Worm (Caenorhabditis elegans) whole organism, L1 larva: Measurements from ENCODE around the gene T16G12.7.

Experiments used
- ceh-8 ChIP-seq: fragments of 200-800 bp; sonication (Bioruptor generic); optimal IDR thresholded peaks from 2 replicates; lab custom pipeline; 2018; ENCODE audit warnings: mild to moderate bottlenecking, missing genetic modification characterization, moderate library complexity, missing compliant biosample characterization
- ceh-82 ChIP-seq, 3 experiments: fragments of 150-350 bp in 1 of 3; sonication (generic microtip) in 2 of 3; optimal IDR thresholded peaks; 2 replicates each; lab custom pipeline; 2014 to 2017; ENCODE audit warnings: missing biosample characterization in 3 of 3, missing genetic modification characterization in 3 of 3
- dsc-1 ChIP-seq: sonication (generic microtip); optimal IDR thresholded peaks from 2 replicates; lab custom pipeline; 2016; ENCODE audit warnings: mild to moderate bottlenecking, missing genetic modification characterization, missing compliant biosample characterization
- grh-1 ChIP-seq: fragments of 200-800 bp; sonication (Bioruptor generic); IDR thresholded peaks from 2 replicates; pipeline ENCODE4 v1.3.6; 2022; ENCODE audit warnings: missing genetic modification reagents, missing genetic modification characterization, missing compliant biosample characterization
- nhr-28 ChIP-seq: fragments of 150-350 bp; optimal IDR thresholded peaks from 2 replicates; lab custom pipeline; 2014; ENCODE audit warnings: missing biosample characterization, missing genetic modification characterization
- unc-130 ChIP-seq: fragments of 150-350 bp; optimal IDR thresholded peaks from 2 replicates; lab custom pipeline; 2017; ENCODE audit warnings: missing biosample characterization, missing genetic modification characterization, inconsistent platforms
- unc-62 ChIP-seq: fragments of 150-350 bp; optimal IDR thresholded peaks from 2 replicates; lab custom pipeline; 2014; ENCODE audit warnings: missing biosample characterization, missing genetic modification reagents, missing genetic modification characterization

- TF ChIP-seq ceh-8 (GFP tag; lab: Kevin White, UChicago) (no peak), dsc-1 (tag; lab: Kevin White, UChicago) (no peak), grh-1 (no peak), unc-62 (GFP tag; lab: Kevin White, UChicago) (no peak), unc-130 (tag; lab: Kevin White, UChicago) (no peak), ceh-82 (tag; optimal IDR thresholded peaks at IDR 0.05; lab: Kevin White, UChicago) (no peak), nhr-28 (tag; lab: Kevin White, UChicago) (no peak)
These were observed 42.0 kb downstream of the T16G12.7 start, which contains the start of gene pqn-8 for ce11 chrIII:9997890-9998289.
